ENCODE assay signal across 4 worm cellular contexts in genomic region chrV:14150966-14151365, ce11.
TF ChIP-seq lines count a peak whose summit lies in the region.

No protein-coding gene starts in this region.

TF ChIP-seq in whole organism, L1 larva, 84 proteins besides CTCF, POLR2A, EP300 and RAD21:
- TF ChIP-seq zip-4 (GFP tag; optimal IDR thresholded peaks at IDR 0.05; lab: Kevin White, UChicago) = no peak
- no peak for TF ChIP-seq ceh-8 (GFP tag; optimal IDR thresholded peaks at IDR 0.05; lab: Kevin White, UChicago)
- TF ChIP-seq dpl-1 (GFP tag; optimal IDR thresholded peaks at IDR 0.05; lab: Kevin White, UChicago) = no peak
- TF ChIP-seq grh-1 (GFP tag; IDR thresholded peaks at IDR 0.05; lab: Robert Waterston, UW) = no peak
- TF ChIP-seq lin-14 (GFP tag; optimal IDR thresholded peaks at IDR 0.05; lab: Kevin White, UChicago) = peak; percentile 66
- no peak for TF ChIP-seq nhr-11 (tag; optimal IDR thresholded peaks at IDR 0.05; lab: Kevin White, UChicago)
- no peak for TF ChIP-seq F16B12.6 (tag; optimal IDR thresholded peaks at IDR 0.05; lab: Kevin White, UChicago)
- TF ChIP-seq hlh-4 (tag; optimal IDR thresholded peaks at IDR 0.05; lab: Kevin White, UChicago) = no peak
- no peak for TF ChIP-seq mdl-1 (tag; optimal IDR thresholded peaks at IDR 0.05; lab: Kevin White, UChicago)
- TF ChIP-seq mep-1 (tag; optimal IDR thresholded peaks at IDR 0.05; lab: Kevin White, UChicago) = peak; percentile 27
- no peak for TF ChIP-seq lin-35 (GFP tag; optimal IDR thresholded peaks at IDR 0.05; lab: Kevin White, UChicago)
- peak; percentile 53 for TF ChIP-seq nhr-85 (tag; lab: Kevin White, UChicago)
- no peak for TF ChIP-seq egl-13 (tag; optimal IDR thresholded peaks at IDR 0.05; lab: Kevin White, UChicago)
- TF ChIP-seq efl-1 (optimal IDR thresholded peaks at IDR 0.05; lab: Kevin White, UChicago) = no peak
- TF ChIP-seq efl-1 (GFP tag; optimal IDR thresholded peaks at IDR 0.05 in 1 of 2; lab: Kevin White, UChicago) = no peak
- no peak for TF ChIP-seq pax-3 (tag; optimal IDR thresholded peaks at IDR 0.05; lab: Kevin White, UChicago)
- TF ChIP-seq nhr-47 (tag; optimal IDR thresholded peaks at IDR 0.05; lab: Kevin White, UChicago) = no peak
- TF ChIP-seq blmp-1 (tag; optimal IDR thresholded peaks at IDR 0.05; lab: Kevin White, UChicago) = peak; percentile 29
- TF ChIP-seq nhr-19 (GFP tag; conservative IDR thresholded peaks at IDR 0.05; lab: Robert Waterston, UW) = no peak
- TF ChIP-seq xbp-1 (tag; optimal IDR thresholded peaks at IDR 0.05; lab: Kevin White, UChicago) = no peak
- TF ChIP-seq aha-1 (tag; optimal IDR thresholded peaks at IDR 0.05; lab: Kevin White, UChicago) = no peak

TF ChIP-seq in whole organism, L2 larva, 48 proteins besides CTCF, POLR2A, EP300 and RAD21:
- TF ChIP-seq ceh-16 (tag; optimal IDR thresholded peaks at IDR 0.05; lab: Kevin White, UChicago) = peak; percentile 82
- TF ChIP-seq nhr-25 (tag; optimal IDR thresholded peaks at IDR 0.05; lab: Kevin White, UChicago) = peak; percentile 55
- TF ChIP-seq peb-1 (tag; optimal IDR thresholded peaks at IDR 0.05; lab: Kevin White, UChicago) = no peak

TF ChIP-seq in whole organism, L3 larva, 47 proteins besides CTCF, POLR2A, EP300 and RAD21:
- TF ChIP-seq nhr-25 (tag; optimal IDR thresholded peaks at IDR 0.05; lab: Kevin White, UChicago) = peak; percentile 69
- no peak for TF ChIP-seq ama-1 (optimal IDR thresholded peaks at IDR 0.05; lab: Kevin White, UChicago)

TF ChIP-seq in whole organism, L4 larva, 104 proteins besides CTCF, POLR2A, EP300 and RAD21:
- TF ChIP-seq sdz-12 (GFP tag; optimal IDR thresholded peaks at IDR 0.05; lab: Kevin White, UChicago) (no peak), nhr-28 (tag; optimal IDR thresholded peaks at IDR 0.05; lab: Kevin White, UChicago) (peak; percentile 2), F26F4.8 (GFP tag; conservative IDR thresholded peaks at IDR 0.05; lab: Robert Waterston, UW) (no peak), unc-62 (GFP tag; optimal IDR thresholded peaks at IDR 0.05 in 1 of 2; lab: Kevin White, UChicago) (peak in 1 of 2 experiments; percentile 57), unc-62 (tag; optimal IDR thresholded peaks at IDR 0.05; lab: Kevin White, UChicago) (no peak)

Comparison
In these comparisons a context has a peak if more than half of its experiments do, and no peak if none do; other contexts are left out.
1. Of the 29 proteins assayed by ChIP-seq in both whole organism, L4 larva and whole organism, L1 larva: peak only in whole organism, L4 larva: nhr-28; only in whole organism, L1 larva: mep-1; in both: none; in neither: 26; mixed calls (peak in some experiments, not most) for 1.